Worm (Caenorhabditis elegans): ENCODE data around the gene C11E4.8.

The C11E4.8 gene

DNA sequence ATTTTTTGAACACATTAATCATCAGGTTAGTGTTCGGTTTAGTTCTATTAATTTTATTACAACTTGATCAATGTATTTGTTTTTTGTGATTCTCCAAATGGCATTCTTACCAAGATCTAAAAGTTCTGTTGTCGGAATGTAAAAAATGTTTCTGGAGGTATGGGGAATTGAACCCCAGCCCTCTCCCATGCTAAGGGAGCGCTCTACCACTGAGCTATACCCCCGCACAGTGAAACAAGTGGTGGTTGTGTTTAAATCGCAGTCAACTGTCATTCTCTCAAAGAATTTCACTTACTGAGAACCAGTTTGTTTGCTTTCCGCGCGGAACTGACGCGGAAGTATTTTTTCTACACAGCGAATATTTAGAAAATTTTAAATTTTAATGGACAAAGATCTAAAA, 17.5 kb downstream of the C11E4.8 start (continued):
- TF ChIP-seq mep-1 (tag; optimal IDR thresholded peaks at IDR 0.05) = no peak
- TF ChIP-seq ets-5 (GFP tag; IDR thresholded peaks at IDR 0.05) = no peak
- peak; percentile 16 for TF ChIP-seq nhr-77 (tag; optimal IDR thresholded peaks at IDR 0.05)
- no peak for TF ChIP-seq nhr-11 (tag; optimal IDR thresholded peaks at IDR 0.05)
- peak; percentile 23 for TF ChIP-seq swsn-7 (tag; optimal IDR thresholded peaks at IDR 0.05)
- no peak for TF ChIP-seq grh-1 (GFP tag; IDR thresholded peaks at IDR 0.05)
- no peak for TF ChIP-seq ces-1 (GFP tag; optimal IDR thresholded peaks at IDR 0.05)

ce11 chrX:9638825-9639474, 18.7 kb downstream of the C11E4.8 start:
- TF ChIP-seq snu-23 (GFP tag; optimal IDR thresholded peaks at IDR 0.05) = peak; percentile 78
- no peak for TF ChIP-seq nhr-76 (tag; optimal IDR thresholded peaks at IDR 0.05)
- no peak for TF ChIP-seq unc-98 (GFP tag; IDR thresholded peaks at IDR 0.05)
- TF ChIP-seq lin-15B (tag; optimal IDR thresholded peaks at IDR 0.05) = no peak
- TF ChIP-seq zip-4 (GFP tag; optimal IDR thresholded peaks at IDR 0.05) = no peak
- TF ChIP-seq pag-3 (tag; optimal IDR thresholded peaks at IDR 0.05; ENCODE audit: borderline replicate concordance, insufficient read depth) = no peak
- TF ChIP-seq ces-1 (GFP tag; optimal IDR thresholded peaks at IDR 0.05) = no peak
- peak; percentile 79 for TF ChIP-seq mep-1 (tag; optimal IDR thresholded peaks at IDR 0.05)
- no peak for TF ChIP-seq aha-1 (tag; optimal IDR thresholded peaks at IDR 0.05)
- TF ChIP-seq nhr-47 (tag; optimal IDR thresholded peaks at IDR 0.05) = peak; percentile 38
- no peak for TF ChIP-seq mef-2 (tag; optimal IDR thresholded peaks at IDR 0.05)
- no peak for TF ChIP-seq ets-5 (GFP tag; IDR thresholded peaks at IDR 0.05)
- TF ChIP-seq F16B12.6 (tag; optimal IDR thresholded peaks at IDR 0.05) = no peak
- peak; percentile 1 for TF ChIP-seq ztf-4 (tag; optimal IDR thresholded peaks at IDR 0.05)
- no peak for TF ChIP-seq tlp-1 (tag; optimal IDR thresholded peaks at IDR 0.05)
- TF ChIP-seq C16A3.4 (tag; optimal IDR thresholded peaks at IDR 0.05) = peak; percentile 51
- TF ChIP-seq sup-37 (GFP tag; optimal IDR thresholded peaks at IDR 0.05) = no peak
- TF ChIP-seq alr-1 (tag; optimal IDR thresholded peaks at IDR 0.05; ENCODE audit: borderline replicate concordance) = no peak
- no peak for TF ChIP-seq nhr-12 (tag; optimal IDR thresholded peaks at IDR 0.05)
- peak; percentile 20 for TF ChIP-seq vab-15 (tag; optimal IDR thresholded peaks at IDR 0.05)
- peak; percentile 4 for TF ChIP-seq swsn-7 (tag; optimal IDR thresholded peaks at IDR 0.05)
- 0 out of 2 replicates have a peak, but pooled peaks have one; percentile 26 for TF ChIP-seq ceh-88 (GFP tag; IDR thresholded peaks at IDR 0.05)
- TF ChIP-seq nhr-84 (tag; optimal IDR thresholded peaks at IDR 0.05) = no peak
- peak; percentile 41 for TF ChIP-seq xbp-1 (tag; optimal IDR thresholded peaks at IDR 0.05)
- TF ChIP-seq fkh-10 (GFP tag; optimal IDR thresholded peaks at IDR 0.05) = no peak
- TF ChIP-seq lsy-2 (tag; optimal IDR thresholded peaks at IDR 0.05) = peak; percentile 8 to 48
- peak; percentile 29 for TF ChIP-seq lir-3 (tag; optimal IDR thresholded peaks at IDR 0.05; ENCODE audit: poor library complexity)
- TF ChIP-seq unc-30 (tag; optimal IDR thresholded peaks at IDR 0.05) = no peak
- no peak for TF ChIP-seq egl-13 (tag; optimal IDR thresholded peaks at IDR 0.05)
- no peak for TF ChIP-seq C34B4.2 (tag; optimal IDR thresholded peaks at IDR 0.05)
- no peak for TF ChIP-seq lin-39 (tag; optimal IDR thresholded peaks at IDR 0.05)
- no peak for TF ChIP-seq nhr-11 (tag; optimal IDR thresholded peaks at IDR 0.05)
- TF ChIP-seq elt-3 (tag; optimal IDR thresholded peaks at IDR 0.05) = peak in 1 of 6 experiments; percentile 29
- TF ChIP-seq Y116A8C.19 (tag; optimal IDR thresholded peaks at IDR 0.05; ENCODE audit: borderline replicate concordance) = no peak
- TF ChIP-seq snpc-4 (tag; optimal IDR thresholded peaks at IDR 0.05) = no peak
- TF ChIP-seq dpl-1 (GFP tag; optimal IDR thresholded peaks at IDR 0.05) = peak in 1 of 3 experiments; percentile 10
- TF ChIP-seq mdl-1 (tag; optimal IDR thresholded peaks at IDR 0.05) = peak in 1 of 2 experiments; percentile 33
- TF ChIP-seq ceh-90 (tag; optimal IDR thresholded peaks at IDR 0.05) = no peak
- no peak for TF ChIP-seq unc-86 (tag; optimal IDR thresholded peaks at IDR 0.05)
- peak; percentile 82 for TF ChIP-seq nhr-20 (tag; optimal IDR thresholded peaks at IDR 0.05)
- TF ChIP-seq mab-9 (GFP tag; IDR thresholded peaks at IDR 0.05) = no peak
- TF ChIP-seq ztf-11 (tag; optimal IDR thresholded peaks at IDR 0.05) = no peak
- TF ChIP-seq C04F5.9 (tag; optimal IDR thresholded peaks at IDR 0.05) = no peak
- no peak for TF ChIP-seq nhr-77 (tag; optimal IDR thresholded peaks at IDR 0.05)
- no peak for TF ChIP-seq fkh-8 (tag; optimal IDR thresholded peaks at IDR 0.05)
- TF ChIP-seq ceh-63 (GFP tag; optimal IDR thresholded peaks at IDR 0.05) = no peak
- TF ChIP-seq jun-1 (tag; optimal IDR thresholded peaks at IDR 0.05) = no peak
- TF ChIP-seq nhr-19 (GFP tag; conservative IDR thresholded peaks at IDR 0.05) = peak; percentile 46
